Fruit fly (Drosophila melanogaster): ENCODE results near the gene Mpp6.

The Mpp6 gene

DNA sequence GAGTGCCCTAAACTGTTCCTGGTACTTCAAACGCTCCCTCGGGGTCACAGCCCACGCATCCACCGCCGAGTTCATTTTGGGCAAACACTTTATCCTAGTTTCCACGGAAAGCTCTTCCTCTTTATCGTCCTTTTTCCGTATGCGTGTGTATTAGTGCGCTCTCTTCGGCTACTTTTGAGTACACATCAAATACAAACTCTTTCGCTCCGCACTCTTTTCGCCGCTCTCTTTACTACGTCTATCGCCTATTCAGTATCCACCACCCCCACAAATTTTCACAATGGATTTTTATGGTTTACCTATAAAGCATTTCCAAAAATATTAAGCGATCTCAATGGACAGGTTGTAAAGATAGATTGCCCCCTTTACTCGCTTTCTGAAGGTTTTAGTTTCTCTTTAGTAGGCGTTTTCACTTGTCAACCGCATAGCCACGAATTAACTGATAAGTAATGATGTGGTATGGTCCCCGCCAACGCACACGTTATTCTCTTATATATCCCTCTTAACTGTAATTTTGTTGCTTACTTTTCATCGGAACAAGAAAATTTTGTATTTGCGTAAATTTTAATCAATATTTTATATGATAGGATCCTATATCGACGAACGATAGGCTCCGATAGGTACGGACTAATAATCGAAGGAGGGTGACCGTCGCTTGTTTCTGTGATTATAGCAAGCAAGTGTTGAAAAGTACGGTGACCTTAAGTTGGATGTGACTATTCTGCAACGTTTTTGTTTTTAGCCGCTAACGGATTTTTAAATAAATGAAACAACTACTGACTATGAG is 14.2 kb upstream of the Mpp6 start, which contains the start of gene Dap160:
Gene Dap160 (minus strand): TSS at position 634 of the 787 bp plus-strand sequence.
- no peak for TF ChIP-seq ey (GFP tag; optimal IDR thresholded peaks at IDR 0.05)
- no peak for TF ChIP-seq dsf (GFP tag; optimal IDR thresholded peaks at IDR 0.05; ENCODE audit: borderline replicate concordance)
- TF ChIP-seq sage (GFP tag; optimal IDR thresholded peaks at IDR 0.05), result peak; percentile 45
- no peak for TF ChIP-seq sv (GFP tag; optimal IDR thresholded peaks at IDR 0.05)
- peak; percentile 63 for TF ChIP-seq Hr83 (GFP tag; optimal IDR thresholded peaks at IDR 0.05; ENCODE audit: poor library complexity, severe bottlenecking)
- no peak for TF ChIP-seq Hr78 (GFP tag; optimal IDR thresholded peaks at IDR 0.05)
- peak; percentile 53 for TF ChIP-seq Hnf4 (GFP tag; optimal IDR thresholded peaks at IDR 0.05)
- no peak for TF ChIP-seq CG9705 (GFP tag; optimal IDR thresholded peaks at IDR 0.05)
- no peak for TF ChIP-seq CrebA (GFP tag; optimal IDR thresholded peaks at IDR 0.05; ENCODE audit: borderline replicate concordance)
- peak; percentile 26 for TF ChIP-seq Jra (GFP tag; optimal IDR thresholded peaks at IDR 0.05)
- no peak for TF ChIP-seq GATAd (GFP tag; optimal IDR thresholded peaks at IDR 0.05)
- TF ChIP-seq N (GFP tag; optimal IDR thresholded peaks at IDR 0.05), result no peak
- TF ChIP-seq br (GFP tag; optimal IDR thresholded peaks at IDR 0.05), result no peak
- TF ChIP-seq rgr (GFP tag; optimal IDR thresholded peaks at IDR 0.05), result no peak
- TF ChIP-seq dl (GFP tag; optimal IDR thresholded peaks at IDR 0.05; ENCODE audit: insufficient read depth in 1 of 2, partially characterized antibody in 2 of 2), result peak in 1 of 2 experiments; percentile 49
- TF ChIP-seq woc (GFP tag; optimal IDR thresholded peaks at IDR 0.05), result peak; percentile 7
- no peak for TF ChIP-seq Mio (GFP tag; optimal IDR thresholded peaks at IDR 0.05)
- no peak for TF ChIP-seq usp (GFP tag; optimal IDR thresholded peaks at IDR 0.05)
- no peak for TF ChIP-seq Myc (optimal IDR thresholded peaks at IDR 0.05)
- no peak for TF ChIP-seq h (GFP tag; optimal IDR thresholded peaks at IDR 0.05)
- TF ChIP-seq OdsH (GFP tag; optimal IDR thresholded peaks at IDR 0.05), result no peak
- no peak for TF ChIP-seq Vsx2 (GFP tag; optimal IDR thresholded peaks at IDR 0.05; ENCODE audit: partially characterized antibody)
- no peak for TF ChIP-seq psq (GFP tag; optimal IDR thresholded peaks at IDR 0.05)
- no peak for TF ChIP-seq Rel (GFP tag; optimal IDR thresholded peaks at IDR 0.05)
- peak; percentile 85 for TF ChIP-seq Rel (tag; optimal IDR thresholded peaks at IDR 0.05)
- TF ChIP-seq lola (GFP tag; optimal IDR thresholded peaks at IDR 0.05), result no peak
- no peak for TF ChIP-seq tai (GFP tag; optimal IDR thresholded peaks at IDR 0.05)
- TF ChIP-seq dmrt93B (GFP tag; optimal IDR thresholded peaks at IDR 0.05), result no peak
- TF ChIP-seq pan (optimal IDR thresholded peaks at IDR 0.05), result no peak
- no peak for TF ChIP-seq foxo (GFP tag; optimal IDR thresholded peaks at IDR 0.05)

DNA sequence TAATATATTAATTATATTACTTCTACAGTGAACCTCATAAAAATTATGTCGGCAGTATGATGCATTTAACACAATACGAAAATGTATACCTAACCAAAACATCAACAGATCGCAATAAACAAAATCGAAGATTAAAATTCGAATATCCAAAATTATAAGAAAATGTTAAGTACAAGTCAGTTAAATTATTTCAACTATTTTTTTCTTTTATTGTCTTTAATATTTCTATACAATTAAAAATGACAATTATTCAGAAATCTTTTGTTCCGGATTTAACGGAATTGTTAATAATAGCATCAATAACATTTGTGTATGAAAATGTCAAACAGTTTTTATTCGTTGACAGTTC is 13.6 kb upstream of the Mpp6 start:
- TF ChIP-seq Hr83 (GFP tag; optimal IDR thresholded peaks at IDR 0.05; ENCODE audit: poor library complexity, severe bottlenecking), result no peak
- TF ChIP-seq CG9705 (GFP tag; optimal IDR thresholded peaks at IDR 0.05), result no peak
- TF ChIP-seq br (GFP tag; optimal IDR thresholded peaks at IDR 0.05), result no peak
- no peak for TF ChIP-seq Hnf4 (GFP tag; optimal IDR thresholded peaks at IDR 0.05)
- no peak for TF ChIP-seq GATAd (GFP tag; optimal IDR thresholded peaks at IDR 0.05)
- TF ChIP-seq usp (GFP tag; optimal IDR thresholded peaks at IDR 0.05), result no peak
- TF ChIP-seq jim (GFP tag; optimal IDR thresholded peaks at IDR 0.05), result no peak
- TF ChIP-seq HLH106 (tag; optimal IDR thresholded peaks at IDR 0.05), result no peak
- no peak for TF ChIP-seq OdsH (GFP tag; optimal IDR thresholded peaks at IDR 0.05)
- no peak for TF ChIP-seq Sp1 (GFP tag; optimal IDR thresholded peaks at IDR 0.05)

DNA sequence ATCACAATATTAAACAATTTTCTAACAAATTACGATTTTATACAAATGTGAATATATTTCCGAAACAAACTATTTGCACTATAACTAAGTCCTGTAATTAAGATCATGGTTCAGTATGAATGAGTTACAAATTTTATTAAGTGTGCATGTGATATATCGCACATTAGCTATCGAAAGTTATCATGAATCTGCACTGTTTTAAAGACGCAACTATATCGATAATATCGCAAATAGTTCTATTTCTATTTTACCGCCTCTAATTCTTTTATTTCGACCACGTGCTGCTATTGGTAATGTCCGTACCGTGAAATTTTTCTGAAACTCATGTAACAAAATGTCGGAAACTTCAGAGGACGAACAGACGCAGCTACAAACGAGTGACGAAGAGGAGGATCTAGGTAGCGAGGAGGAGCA is 13.1 kb upstream of the Mpp6 start, which contains the start of gene pths:
Gene pths (plus strand): TSS at position 258 of the 414 bp plus-strand sequence.
- TF ChIP-seq Myc (optimal IDR thresholded peaks at IDR 0.05), result peak; percentile 51
- peak; percentile 43 for TF ChIP-seq Hr78 (GFP tag; optimal IDR thresholded peaks at IDR 0.05)
- TF ChIP-seq woc (GFP tag; optimal IDR thresholded peaks at IDR 0.05), result peak; percentile 65
- TF ChIP-seq h (GFP tag; optimal IDR thresholded peaks at IDR 0.05), result no peak
- TF ChIP-seq Dfd (GFP tag; optimal IDR thresholded peaks at IDR 0.05), result no peak
- TF ChIP-seq Mio (GFP tag; optimal IDR thresholded peaks at IDR 0.05), result no peak
- TF ChIP-seq GATAd (GFP tag; optimal IDR thresholded peaks at IDR 0.05), result no peak
- no peak for TF ChIP-seq OdsH (GFP tag; optimal IDR thresholded peaks at IDR 0.05)
- peak; percentile 85 for TF ChIP-seq N (GFP tag; optimal IDR thresholded peaks at IDR 0.05)
- no peak for TF ChIP-seq sv (GFP tag; optimal IDR thresholded peaks at IDR 0.05)
- no peak for TF ChIP-seq brk (GFP tag; optimal IDR thresholded peaks at IDR 0.05)
- no peak for TF ChIP-seq Dif (GFP tag; optimal IDR thresholded peaks at IDR 0.05; ENCODE audit: partially characterized antibody)
- TF ChIP-seq ey (GFP tag; optimal IDR thresholded peaks at IDR 0.05), result peak; percentile 35
- TF ChIP-seq pan (optimal IDR thresholded peaks at IDR 0.05), result no peak
- TF ChIP-seq jim (GFP tag; optimal IDR thresholded peaks at IDR 0.05), result no peak
- TF ChIP-seq Hnf4 (GFP tag; optimal IDR thresholded peaks at IDR 0.05), result peak; percentile 49
- TF ChIP-seq HLH106 (tag; optimal IDR thresholded peaks at IDR 0.05), result peak; percentile 40
- TF ChIP-seq CG9705 (GFP tag; optimal IDR thresholded peaks at IDR 0.05), result no peak
- peak; percentile 38 for TF ChIP-seq Hr83 (GFP tag; optimal IDR thresholded peaks at IDR 0.05; ENCODE audit: poor library complexity, severe bottlenecking)
- TF ChIP-seq fru (GFP tag; optimal IDR thresholded peaks at IDR 0.05), result no peak
- peak; percentile 37 for TF ChIP-seq Jra (GFP tag; optimal IDR thresholded peaks at IDR 0.05)
- TF ChIP-seq rgr (GFP tag; optimal IDR thresholded peaks at IDR 0.05), result peak; percentile 36
- TF ChIP-seq psq (GFP tag; optimal IDR thresholded peaks at IDR 0.05), result no peak
- TF ChIP-seq tai (GFP tag; optimal IDR thresholded peaks at IDR 0.05), result no peak
